Worm (Caenorhabditis elegans) whole organism, midembryonic: Measurements from ENCODE around the gene W03D2.9.

Source experiments
- T22C8.4 ChIP-seq: fragments of 200-800 bp; sonication (Bioruptor generic); IDR thresholded peaks from 2 replicates; pipeline ENCODE4 v1.3.6; 2022; ENCODE audit warnings: missing genetic modification characterization, missing compliant biosample characterization
- cog-1 ChIP-seq: sonication (generic microtip); optimal IDR thresholded peaks from 2 replicates; lab custom pipeline; 2016; ENCODE audit warnings: missing genetic modification characterization, missing compliant biosample characterization
- flt-1 ChIP-seq: fragments of 200-800 bp; sonication (Bioruptor generic); IDR thresholded peaks from 2 replicates; pipeline ENCODE4 v1.3.6; 2022; ENCODE audit warnings: missing genetic modification characterization, missing compliant biosample characterization
- klf-2 ChIP-seq: fragments of 200-800 bp; sonication (Bioruptor generic); conservative IDR thresholded peaks from 2 replicates; pipeline ENCODE4 v1.3.6; 2022; ENCODE audit warnings: missing genetic modification reagents, missing genetic modification characterization, missing compliant biosample characterization
- med-1 ChIP-seq: sonication (generic microtip); optimal IDR thresholded peaks from 2 replicates; lab custom pipeline; 2017; ENCODE audit warnings: missing genetic modification characterization, mild to moderate bottlenecking, missing compliant biosample characterization, antibody characterized with exemption, missing genetic modification reagents; ENCODE audit not compliant: insufficient read depth
- ref-1 ChIP-seq: fragments of 200-800 bp; sonication (Bioruptor generic); conservative IDR thresholded peaks from 2 replicates; pipeline ENCODE4 v1.3.6; 2022; ENCODE audit warnings: missing genetic modification reagents, missing genetic modification characterization, missing compliant biosample characterization
- tab-1 ChIP-seq: fragments of 200-800 bp; sonication (Bioruptor generic); IDR thresholded peaks from 2 replicates; pipeline ENCODE4 v1.3.6; 2022; ENCODE audit warnings: missing genetic modification characterization, missing compliant biosample characterization
- ztf-23 ChIP-seq: fragments of 200-800 bp; sonication (Bioruptor generic); IDR thresholded peaks from 2 replicates; pipeline ENCODE4 v1.3.6; 2022; ENCODE audit warnings: missing genetic modification reagents, missing genetic modification characterization, missing compliant biosample characterization
- ztf-29 ChIP-seq: fragments of 200-800 bp; sonication (Bioruptor generic); IDR thresholded peaks from 2 replicates; pipeline ENCODE4 v1.3.6; 2022; ENCODE audit warnings: missing genetic modification reagents, missing genetic modification characterization, missing compliant biosample characterization

- TF ChIP-seq cog-1 (tag; lab: Kevin White, UChicago): no peak
- TF ChIP-seq T22C8.4: no peak
- TF ChIP-seq flt-1: no peak
- TF ChIP-seq tab-1 (GFP tag; lab: Robert Waterston, UW): no peak
- no peak for TF ChIP-seq klf-2 (GFP tag; lab: Robert Waterston, UW)
- TF ChIP-seq ref-1 (GFP tag; lab: Robert Waterston, UW): no peak
- no peak for TF ChIP-seq ztf-23 (GFP tag; lab: Robert Waterston, UW)
- no peak for TF ChIP-seq ztf-29
- TF ChIP-seq med-1 (GFP tag; lab: Kevin White, UChicago): no peak
Measured at ce11 chrIV:4085022-4085421, 10.5 kb upstream of the W03D2.9 start.
